Fruit fly (Drosophila melanogaster) whole organism, prepupa: ENCODE data around the gene Chro.

Source experiments
- CG11762 ChIP-seq: fragments of 200-800 bp; sonication (Bioruptor generic); optimal IDR thresholded peaks from 3 replicates; lab custom pipeline; 2016; ENCODE audit warnings: missing biosample characterization, missing genetic modification characterization; ENCODE audit not compliant: insufficient read depth
- CG16779 ChIP-seq: fragments of 200-800 bp; sonication (Bioruptor generic); optimal IDR thresholded peaks from 3 replicates; lab custom pipeline; 2017; ENCODE audit warnings: missing biosample characterization, mild to moderate bottlenecking, missing genetic modification characterization
- CG6163 ChIP-seq: fragments of 200-800 bp; sonication (Bioruptor generic); IDR thresholded peaks from 3 replicates; pipeline ENCODE4 v1.3.6; 2022; ENCODE audit warnings: missing biosample characterization, missing genetic modification characterization
- CG8632 ChIP-seq: fragments of 200-800 bp; sonication (Bioruptor generic); optimal IDR thresholded peaks from 3 replicates; lab custom pipeline; 2016; ENCODE audit warnings: missing biosample characterization, missing genetic modification characterization
- Gug ChIP-seq: fragments of 200-800 bp; sonication (Bioruptor generic); IDR thresholded peaks from 2 replicates; pipeline ENCODE4 v1.3.6; 2022; ENCODE audit warnings: missing biosample characterization, missing genetic modification characterization
- fkh ChIP-seq: fragments of 200-800 bp; sonication (Bioruptor generic); optimal IDR thresholded peaks from 3 replicates; lab custom pipeline; 2017; ENCODE audit warnings: missing biosample characterization, mild to moderate bottlenecking, missing genetic modification characterization, moderate library complexity
- net ChIP-seq: fragments of 200-800 bp; sonication (Bioruptor generic); optimal IDR thresholded peaks from 3 replicates; lab custom pipeline; 2016; ENCODE audit warnings: missing biosample characterization, missing genetic modification characterization

- TF ChIP-seq Gug (GFP tag; lab: Robert Waterston, UW) (no peak), CG6163 (GFP tag; lab: Robert Waterston, UW) (no peak), CG16779 (no peak), net (GFP tag; lab: Kevin White, UChicago) (no peak), CG8632 (no peak), fkh (no peak), CG11762 (GFP tag; lab: Kevin White, UChicago) (no peak)
Observed at dm6 chr3L:22879344-22879723, 550 bp upstream of the Chro start.
